Worm (Caenorhabditis elegans): ENCODE data around the gene T21D12.11.

- TF ChIP-seq aly-2 (tag; optimal IDR thresholded peaks at IDR 0.05) (no peak), F16B12.6 (tag; optimal IDR thresholded peaks at IDR 0.05) (no peak), lin-13 (GFP tag; optimal IDR thresholded peaks at IDR 0.05) (no peak), vab-15 (tag; optimal IDR thresholded peaks at IDR 0.05) (no peak), dpl-1 (GFP tag; optimal IDR thresholded peaks at IDR 0.05) (no peak), ztf-11 (tag; optimal IDR thresholded peaks at IDR 0.05) (no peak), egl-27 (tag; optimal IDR thresholded peaks at IDR 0.05) (no peak), ama-1 (optimal IDR thresholded peaks at IDR 0.05) (no peak), isw-1 (GFP tag; IDR thresholded peaks at IDR 0.05) (no peak), skn-1 (tag; optimal IDR thresholded peaks at IDR 0.05) (no peak), sptf-1 (tag; optimal IDR thresholded peaks at IDR 0.05) (no peak), unc-62 (GFP tag; optimal IDR thresholded peaks at IDR 0.05) (no peak), efl-1 (optimal IDR thresholded peaks at IDR 0.05) (no peak), efl-1 (GFP tag; optimal IDR thresholded peaks at IDR 0.05 in 1 of 2) (no peak)
These were observed 10.8 kb upstream of the T21D12.11 start for ce11 chrIV:258362-258761.
